Fruit fly (Drosophila melanogaster) whole organism, pupa: ENCODE data around the gene CG6700.

Experiments
- CG13204 ChIP-seq: fragments of 200-800 bp; sonication (Bioruptor generic); optimal IDR thresholded peaks from 2 replicates; lab custom pipeline; 2018; ENCODE audit warnings: missing biosample characterization, mild to moderate bottlenecking, missing genetic modification characterization, moderate library complexity
- Ets98B ChIP-seq: fragments of 200-800 bp; sonication (Bioruptor generic); IDR thresholded peaks from 2 replicates; pipeline ENCODE4 v1.3.6; 2022; ENCODE audit warnings: missing biosample characterization, missing genetic modification characterization

DNA sequence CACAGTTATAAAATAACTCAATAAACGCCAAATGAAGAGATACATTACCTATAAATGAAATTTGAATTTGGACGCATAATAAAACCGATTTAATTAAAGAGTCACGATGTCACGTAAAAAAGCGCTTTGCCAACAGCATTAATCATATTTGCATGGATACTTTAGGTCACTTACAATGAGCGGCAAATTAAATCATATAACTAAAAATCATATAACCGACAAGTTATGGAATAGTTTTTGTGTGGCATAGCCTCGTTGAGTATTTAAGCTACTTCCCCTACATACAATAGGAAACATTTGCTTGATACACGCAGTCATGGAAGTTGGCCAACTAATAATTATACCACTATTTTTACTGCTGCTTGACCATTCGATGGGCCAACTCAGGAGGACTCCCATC is 23.6 kb downstream of the CG6700 start, which contains the start of gene CG6508:
- TF ChIP-seq CG13204 (GFP tag; lab: Kevin White, UChicago) (no peak), Ets98B (GFP tag; lab: Robert Waterston, UW) (no peak)
